Fruit fly (Drosophila melanogaster) whole organism, wandering third instar larva: ENCODE results near the gene TwdlZ.

Source experiments
- Sp1 ChIP-seq: fragments of 200-800 bp; sonication (Bioruptor generic); optimal IDR thresholded peaks from 3 replicates; lab custom pipeline; 2019; ENCODE audit warnings: missing biosample characterization, mild to moderate bottlenecking, missing genetic modification characterization, moderate library complexity
- ey ChIP-seq: fragments of 200-800 bp; sonication (Bioruptor generic); optimal IDR thresholded peaks from 2 replicates; lab custom pipeline; 2016; ENCODE audit warnings: missing biosample characterization, missing genetic modification characterization
- pan ChIP-seq: fragments of >200 bp; optimal IDR thresholded peaks from 2 replicates; lab custom pipeline; 2017
- woc ChIP-seq: sonication (Bioruptor generic); optimal IDR thresholded peaks from 2 replicates; lab custom pipeline; 2016; ENCODE audit warnings: missing biosample characterization, mild to moderate bottlenecking, missing genetic modification characterization

dm6 chrX:16787416-16787900, 49.5 kb downstream of the TwdlZ start:
- TF ChIP-seq Sp1 (GFP tag; lab: Kevin White, UChicago): no peak
- TF ChIP-seq ey (GFP tag; lab: Kevin White, UChicago): no peak
- no peak for TF ChIP-seq woc (GFP tag; lab: Kevin White, UChicago)
- no peak for TF ChIP-seq pan (lab: Kevin White, UChicago)
